Fruit fly (Drosophila melanogaster): Measurements from ENCODE around the gene Stt3A.

The Stt3A gene

dm6 chrX:21053849-21054581, at the start of gene Stt3A, which contains the start of gene bves (continued):
- TF ChIP-seq CG16813 (GFP tag; IDR thresholded peaks at IDR 0.05; ENCODE audit: partially characterized antibody) = peak; percentile 59; the same call in 2 of the 3 replicates
- TF ChIP-seq CG1792 (GFP tag; optimal IDR thresholded peaks at IDR 0.05) = peak; percentile 95
- TF ChIP-seq her (GFP tag; optimal IDR thresholded peaks at IDR 0.05) = peak; percentile 97
- TF ChIP-seq CG4328 (GFP tag; optimal IDR thresholded peaks at IDR 0.05) = peak; percentile 96
- peak; percentile 75 for TF ChIP-seq Elba2 (GFP tag; optimal IDR thresholded peaks at IDR 0.05)
- peak; percentile 81 to 98 for TF ChIP-seq Trl (optimal IDR thresholded peaks at IDR 0.05)
- TF ChIP-seq Trl (GFP tag; optimal IDR thresholded peaks at IDR 0.05) = peak; percentile 99
- peak; percentile 98 for TF ChIP-seq maf-S (GFP tag; optimal IDR thresholded peaks at IDR 0.05)
- TF ChIP-seq CG15696 (tag; optimal IDR thresholded peaks at IDR 0.05) = peak; percentile 97
- TF ChIP-seq CG32532 (GFP tag; IDR thresholded peaks at IDR 0.05) = peak; percentile 98
- TF ChIP-seq CG12769 (tag; optimal IDR thresholded peaks at IDR 0.05) = peak; percentile 97
- TF ChIP-seq esg (GFP tag; conservative IDR thresholded peaks at IDR 0.05) = peak; percentile 96
- peak; percentile 57 for TF ChIP-seq Sry-δ (GFP tag; optimal IDR thresholded peaks at IDR 0.05)
- TF ChIP-seq CG2199 (GFP tag; IDR thresholded peaks at IDR 0.05) = peak; percentile 96
- peak; percentile 98 for TF ChIP-seq Dad (GFP tag; optimal IDR thresholded peaks at IDR 0.05)
- peak; percentile 94 for TF ChIP-seq CG43689 (GFP tag; IDR thresholded peaks at IDR 0.05)
- peak; percentile 99 for TF ChIP-seq CG18599 (GFP tag; optimal IDR thresholded peaks at IDR 0.05)
- peak; percentile 96 for TF ChIP-seq CG12942 (GFP tag; optimal IDR thresholded peaks at IDR 0.05)
- TF ChIP-seq CG2712 (tag; optimal IDR thresholded peaks at IDR 0.05) = peak; percentile 99
- TF ChIP-seq jing (GFP tag; optimal IDR thresholded peaks at IDR 0.05) = peak; percentile 96
- TF ChIP-seq Dfd (GFP tag; optimal IDR thresholded peaks at IDR 0.05) = no peak
- peak; percentile 95 for TF ChIP-seq CG4617 (GFP tag; optimal IDR thresholded peaks at IDR 0.05; ENCODE audit: borderline replicate concordance)
- peak; percentile 89 for TF ChIP-seq CG31388 (GFP tag; optimal IDR thresholded peaks at IDR 0.05)
- peak; percentile 99 for TF ChIP-seq lilli (GFP tag; optimal IDR thresholded peaks at IDR 0.05)
- TF ChIP-seq Eip74EF (GFP tag; optimal IDR thresholded peaks at IDR 0.05) = peak in 1 of 2 experiments; percentile 98
- no peak for TF ChIP-seq pita (GFP tag; optimal IDR thresholded peaks at IDR 0.05)
- TF ChIP-seq seq (GFP tag; IDR thresholded peaks at IDR 0.05) = peak; percentile 99
- TF ChIP-seq CG8388 (GFP tag; optimal IDR thresholded peaks at IDR 0.05) = peak; percentile 98
- peak; percentile 97 for TF ChIP-seq NC2α (GFP tag; optimal IDR thresholded peaks at IDR 0.05)
- peak; percentile 85 for TF ChIP-seq CG15073 (GFP tag; optimal IDR thresholded peaks at IDR 0.05)
- TF ChIP-seq ind (GFP tag; optimal IDR thresholded peaks at IDR 0.05) = peak; percentile 97
- TF ChIP-seq lov (optimal IDR thresholded peaks at IDR 0.05) = no peak
- TF ChIP-seq lov (GFP tag; IDR thresholded peaks at IDR 0.05) = peak; percentile 97
- peak; percentile 98 for TF ChIP-seq CoRest (tag; optimal IDR thresholded peaks at IDR 0.05)
- peak; percentile 95 for TF ChIP-seq CG3838 (GFP tag; optimal IDR thresholded peaks at IDR 0.05)
- peak; percentile 59; the same call in 2 of the 3 replicates for TF ChIP-seq Opbp (GFP tag; IDR thresholded peaks at IDR 0.05; ENCODE audit: partially characterized antibody)
- peak; percentile 40 to 80 for TF ChIP-seq crp (GFP tag; optimal IDR thresholded peaks at IDR 0.05)
- peak; percentile 97 for TF ChIP-seq Ssrp (tag; optimal IDR thresholded peaks at IDR 0.05)
- peak; percentile 99 for TF ChIP-seq chn (GFP tag; optimal IDR thresholded peaks at IDR 0.05)
- TF ChIP-seq hb (GFP tag; IDR thresholded peaks at IDR 0.05; ENCODE audit: partially characterized antibody) = peak; percentile 68; the same call in 2 of the 3 replicates
- TF ChIP-seq en (GFP tag; optimal IDR thresholded peaks at IDR 0.05) = peak; percentile 98
- TF ChIP-seq insv (GFP tag; optimal IDR thresholded peaks at IDR 0.05) = peak; percentile 77 to 79
- TF ChIP-seq CG10267 (tag; optimal IDR thresholded peaks at IDR 0.05) = peak; percentile 97
- peak; percentile 97 for TF ChIP-seq CG10147 (GFP tag; optimal IDR thresholded peaks at IDR 0.05)
